Worm (Caenorhabditis elegans) whole organism, L4 larva: Measurements from ENCODE around the gene pot-3.

Source experiments
- F26F4.8 ChIP-seq: fragments of 200-800 bp; sonication (Bioruptor generic); conservative IDR thresholded peaks from 2 replicates; pipeline ENCODE4 v1.3.6; 2022; ENCODE audit warnings: missing genetic modification characterization, missing compliant biosample characterization
- R02D3.7 ChIP-seq: fragments of 150-350 bp; sonication (generic microtip); optimal IDR thresholded peaks from 3 replicates; lab custom pipeline; 2014; ENCODE audit warnings: missing biosample characterization, missing genetic modification characterization
- Y105C5A.15 ChIP-seq: fragments of 200-800 bp; sonication (Bioruptor generic); IDR thresholded peaks from 2 replicates; pipeline ENCODE4 v1.3.6; 2022; ENCODE audit warnings: missing genetic modification characterization, missing compliant biosample characterization
- aha-1 ChIP-seq: fragments of 150-350 bp; peaks from one replicate; lab custom pipeline; 2014; ENCODE audit warnings: missing biosample characterization, missing genetic modification characterization
- aly-2 ChIP-seq: sonication (generic microtip); optimal IDR thresholded peaks from 2 replicates; lab custom pipeline; 2018; ENCODE audit warnings: missing biosample characterization, missing genetic modification characterization
- ama-1 ChIP-seq: fragments of 150-350 bp; optimal IDR thresholded peaks from 2 replicates; lab custom pipeline; 2014; ENCODE audit warnings: inconsistent platforms, mixed read lengths
- daf-16 ChIP-seq, 3 experiments: sonication (generic microtip); optimal IDR thresholded peaks; 2 replicates each; lab custom pipeline; 2016 to 2017; ENCODE audit warnings: missing genetic modification characterization in 3 of 3, missing genetic modification reagents in 3 of 3, mild to moderate bottlenecking in 2 of 3, missing compliant biosample characterization in 2 of 3, missing biosample characterization in 1 of 3, moderate library complexity in 1 of 3
- dmd-6 ChIP-seq: fragments of 200-800 bp; sonication (Bioruptor generic); IDR thresholded peaks from 2 replicates; pipeline ENCODE4 v1.3.6; 2022; ENCODE audit warnings: missing genetic modification reagents, missing genetic modification characterization, missing compliant biosample characterization
- dmd-8 ChIP-seq: fragments of 200-800 bp; sonication (Bioruptor generic); IDR thresholded peaks from 2 replicates; pipeline ENCODE4 v1.3.6; 2022; ENCODE audit warnings: missing genetic modification characterization, missing compliant biosample characterization
- dmd-9 ChIP-seq: fragments of 200-800 bp; sonication (Bioruptor generic); IDR thresholded peaks from 2 replicates; pipeline ENCODE4 v1.3.6; 2022; ENCODE audit warnings: missing genetic modification reagents, missing genetic modification characterization, missing compliant biosample characterization
- dpl-1 ChIP-seq: fragments of 150-350 bp; optimal IDR thresholded peaks from 2 replicates; lab custom pipeline; 2014; ENCODE audit warnings: missing biosample characterization, missing genetic modification reagents, missing genetic modification characterization
- dve-1 ChIP-seq: sonication (generic microtip); optimal IDR thresholded peaks from 2 replicates; lab custom pipeline; 2017; ENCODE audit warnings: antibody characterized with exemption, mild to moderate bottlenecking, missing genetic modification characterization, missing compliant biosample characterization; ENCODE audit not compliant: insufficient read depth
- hlh-11 ChIP-seq: fragments of 200-800 bp; sonication (Bioruptor generic); optimal IDR thresholded peaks from 2 replicates; lab custom pipeline; 2018; ENCODE audit warnings: mild to moderate bottlenecking, missing genetic modification characterization, missing compliant biosample characterization
- hlh-30 ChIP-seq: sonication (generic microtip); optimal IDR thresholded peaks from 2 replicates; lab custom pipeline; 2017; ENCODE audit warnings: antibody characterized with exemption, mild to moderate bottlenecking, missing genetic modification characterization, missing compliant biosample characterization; ENCODE audit not compliant: insufficient read depth
- lim-7 ChIP-seq: fragments of 200-800 bp; sonication (Bioruptor generic); IDR thresholded peaks from 2 replicates; pipeline ENCODE4 v1.3.6; 2022; ENCODE audit warnings: missing genetic modification characterization, missing compliant biosample characterization
- lin-1 ChIP-seq: fragments of 200-800 bp; sonication (Bioruptor generic); IDR thresholded peaks from 2 replicates; pipeline ENCODE4 v1.3.6; 2022; ENCODE audit warnings: missing genetic modification reagents, missing genetic modification characterization, missing compliant biosample characterization
- lin-38 ChIP-seq: fragments of 200-800 bp; sonication (Bioruptor generic); IDR thresholded peaks from 2 replicates; pipeline ENCODE4 v1.3.6; 2022; ENCODE audit warnings: missing genetic modification reagents, missing genetic modification characterization, missing compliant biosample characterization
- lsy-2 ChIP-seq, 2 experiments: fragments of 150-350 bp in 1 of 2; sonication (generic microtip) in 1 of 2; optimal IDR thresholded peaks; 2 replicates each; lab custom pipeline; 2014 to 2017; ENCODE audit warnings: missing biosample characterization in 2 of 2, missing genetic modification characterization in 2 of 2
- madf-5 ChIP-seq, 2 experiments: fragments of 200-800 bp; sonication (Bioruptor generic); IDR thresholded peaks; 2 replicates each; pipeline ENCODE4 v1.3.6; 2022; ENCODE audit warnings: missing compliant biosample characterization in 2 of 2, missing genetic modification characterization in 2 of 2
- mdl-1 ChIP-seq, 2 experiments: fragments of 150-350 bp in 1 of 2; sonication (generic microtip) in 1 of 2; optimal IDR thresholded peaks; 2 replicates each; lab custom pipeline; 2014 to 2017; ENCODE audit warnings: missing biosample characterization in 2 of 2, missing genetic modification characterization in 2 of 2
- mep-1 ChIP-seq: fragments of 150-350 bp; sonication (generic microtip); optimal IDR thresholded peaks from 3 replicates; lab custom pipeline; 2014; ENCODE audit warnings: missing biosample characterization, missing genetic modification characterization
- mes-2 ChIP-seq: sonication (generic microtip); optimal IDR thresholded peaks from 2 replicates; lab custom pipeline; 2016; ENCODE audit warnings: missing genotype, mild to moderate bottlenecking, missing genetic modification characterization, missing compliant biosample characterization; ENCODE audit not compliant: poor library complexity, severe bottlenecking
- mxl-3 ChIP-seq: fragments of 200-800 bp; sonication (Bioruptor generic); optimal IDR thresholded peaks from 2 replicates; lab custom pipeline; 2018; ENCODE audit warnings: mild to moderate bottlenecking, missing genetic modification characterization, missing compliant biosample characterization
- nhr-111 ChIP-seq: fragments of 200-800 bp; sonication (Bioruptor generic); optimal IDR thresholded peaks from 2 replicates; lab custom pipeline; 2018; ENCODE audit warnings: mild to moderate bottlenecking, missing genetic modification characterization, missing compliant biosample characterization
- nhr-28 ChIP-seq: fragments of 150-350 bp; optimal IDR thresholded peaks from 2 replicates; lab custom pipeline; 2014; ENCODE audit warnings: missing biosample characterization, missing genetic modification characterization
- nhr-48 ChIP-seq: sonication (generic microtip); optimal IDR thresholded peaks from 2 replicates; lab custom pipeline; 2016; ENCODE audit warnings: mild to moderate bottlenecking, missing genetic modification characterization, missing compliant biosample characterization
- nhr-6 ChIP-seq: fragments of 150-350 bp; optimal IDR thresholded peaks from 2 replicates; lab custom pipeline; 2014; ENCODE audit warnings: missing biosample characterization, missing genetic modification characterization
- nhr-76 ChIP-seq: fragments of 150-350 bp; optimal IDR thresholded peaks from 2 replicates; lab custom pipeline; 2014; ENCODE audit warnings: missing biosample characterization, missing genetic modification characterization
- nhr-77 ChIP-seq: fragments of 150-350 bp; optimal IDR thresholded peaks from 2 replicates; lab custom pipeline; 2014; ENCODE audit warnings: missing biosample characterization, missing genetic modification characterization
- pqm-1 ChIP-seq: sonication (generic microtip); optimal IDR thresholded peaks from 2 replicates; lab custom pipeline; 2017; ENCODE audit warnings: missing biosample characterization, missing genetic modification characterization
- set-16 ChIP-seq: fragments of 200-800 bp; sonication (Bioruptor generic); IDR thresholded peaks from 2 replicates; pipeline ENCODE4 v1.3.6; 2022; ENCODE audit warnings: missing genetic modification reagents, missing genetic modification characterization, missing compliant biosample characterization
- snpc-1.2 ChIP-seq: fragments of 200-800 bp; sonication (Bioruptor generic); IDR thresholded peaks from 2 replicates; pipeline ENCODE4 v1.3.6; 2022; ENCODE audit warnings: missing genetic modification reagents, missing genetic modification characterization, missing compliant biosample characterization
- tra-1 ChIP-seq: fragments of 200-800 bp; sonication (Bioruptor generic); IDR thresholded peaks from 2 replicates; pipeline ENCODE4 v1.3.6; 2022; ENCODE audit warnings: missing genetic modification reagents, missing genetic modification characterization, missing compliant biosample characterization
- zip-11 ChIP-seq: fragments of 200-800 bp; sonication (Bioruptor generic); IDR thresholded peaks from 2 replicates; pipeline ENCODE4 v1.3.6; 2022; ENCODE audit warnings: missing genetic modification characterization, missing compliant biosample characterization
- ztf-7 ChIP-seq: fragments of 150-350 bp; optimal IDR thresholded peaks from 2 replicates; lab custom pipeline; 2014; ENCODE audit warnings: missing biosample characterization, missing genetic modification characterization

The pot-3 gene

DNA sequence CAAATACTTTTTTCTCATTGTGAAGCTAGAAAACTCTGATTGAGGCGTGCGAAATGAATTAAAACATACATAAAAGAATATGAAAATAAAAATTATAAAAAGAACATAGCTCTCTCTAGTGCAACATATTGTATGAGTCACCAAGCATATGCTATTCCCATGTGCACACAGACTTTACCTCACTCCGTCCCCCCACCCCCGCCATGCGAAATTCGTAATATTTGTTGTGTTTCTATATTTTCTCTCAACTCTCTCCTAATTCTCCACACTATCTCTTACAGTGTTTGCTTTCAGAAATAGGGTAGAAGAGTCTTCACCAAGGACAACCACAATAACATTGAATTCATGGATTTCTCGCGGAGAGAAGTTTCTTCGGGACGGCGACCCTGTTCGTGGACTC, 47.4 kb upstream of the pot-3 start (continued):
- TF ChIP-seq mes-2 (tag; lab: Kevin White, UChicago) (peak; percentile 39), mep-1 (tag; lab: Kevin White, UChicago) (peak; percentile 1), daf-16 (GFP tag; optimal IDR thresholded peaks at IDR 0.05; lab: Kevin White, UChicago) (no peak), daf-16 (tag; optimal IDR thresholded peaks at IDR 0.05; lab: Kevin White, UChicago) (peak; percentile 36), ama-1 (lab: Kevin White, UChicago) (no peak), F26F4.8 (GFP tag; lab: Robert Waterston, UW) (no peak)

- peak; percentile 36 for TF ChIP-seq nhr-6
- TF ChIP-seq lsy-2 (tag; optimal IDR thresholded peaks at IDR 0.05; lab: Kevin White, UChicago), result peak in 1 of 2 experiments; percentile 4
- TF ChIP-seq mep-1 (tag; lab: Kevin White, UChicago), result peak; percentile 2
- TF ChIP-seq nhr-77 (tag; lab: Kevin White, UChicago), result peak; percentile 45
- no peak for TF ChIP-seq nhr-76 (tag; lab: Kevin White, UChicago)
- TF ChIP-seq lin-38, result 0 out of 2 replicates have a peak, but pooled peaks have one; percentile 23
- TF ChIP-seq ztf-7 (tag; lab: Kevin White, UChicago), result no peak
- TF ChIP-seq daf-16 (GFP tag; optimal IDR thresholded peaks at IDR 0.05; lab: Kevin White, UChicago), result no peak
- peak; percentile 80 for TF ChIP-seq daf-16 (tag; optimal IDR thresholded peaks at IDR 0.05; lab: Kevin White, UChicago)
- peak; percentile 72 for TF ChIP-seq hlh-11 (tag; lab: Kevin White, UChicago)
- TF ChIP-seq aha-1 (tag; lab: Kevin White, UChicago), result peak; percentile 87
- TF ChIP-seq dve-1 (tag; lab: Kevin White, UChicago), result peak; percentile 79
- TF ChIP-seq mxl-3 (GFP tag; lab: Kevin White, UChicago), result peak; percentile 2
- no peak for TF ChIP-seq Y105C5A.15
- TF ChIP-seq nhr-48, result no peak
- TF ChIP-seq R02D3.7 (tag; lab: Kevin White, UChicago), result no peak
- peak; percentile 96 for TF ChIP-seq pqm-1 (tag; lab: Kevin White, UChicago)
- TF ChIP-seq dpl-1 (GFP tag; lab: Kevin White, UChicago), result no peak
- no peak for TF ChIP-seq nhr-111
- TF ChIP-seq snpc-1.2, result no peak
- TF ChIP-seq nhr-28 (tag; lab: Kevin White, UChicago), result peak; percentile 73
- TF ChIP-seq dmd-6 (GFP tag; lab: Robert Waterston, UW), result peak; percentile 69
- TF ChIP-seq mes-2 (tag; lab: Kevin White, UChicago), result peak; percentile 32
- peak; percentile 82 for TF ChIP-seq tra-1 (GFP tag; lab: Robert Waterston, UW)
These were observed 46.2 kb upstream of the pot-3 start for ce11 chrIII:13733833-13734232.

ce11 chrIII:13735008-13735407, 45.0 kb upstream of the pot-3 start, which contains the start of gene W06F12.3:
Gene W06F12.3, plus strand, starts transcription at chrIII:13735030.
- TF ChIP-seq aha-1 (tag; lab: Kevin White, UChicago) (peak; percentile 91), nhr-6 (no peak), lin-1 (GFP tag; lab: Robert Waterston, UW) (no peak)

DNA sequence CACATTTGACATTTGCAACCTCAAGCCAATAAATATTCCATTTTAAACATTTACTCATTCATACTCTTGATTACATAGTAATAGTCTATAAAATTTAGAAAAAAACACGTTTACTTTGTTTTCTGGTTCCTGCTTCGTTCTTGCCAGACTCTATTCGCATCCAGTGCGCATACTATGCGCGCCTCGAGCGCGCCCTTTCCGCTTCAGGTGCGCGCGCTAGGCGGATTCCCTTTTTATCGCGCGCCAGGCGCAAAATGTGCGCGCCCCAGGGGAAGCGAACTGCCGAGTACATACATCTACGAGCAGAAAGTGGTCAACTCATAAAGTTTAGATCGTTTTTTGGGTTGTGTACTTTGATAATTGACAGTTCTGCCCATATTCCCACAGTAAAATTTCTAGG, 38.6 kb upstream of the pot-3 start:
- no peak for TF ChIP-seq aly-2 (tag; lab: Kevin White, UChicago)
- no peak for TF ChIP-seq dmd-8 (GFP tag; lab: Robert Waterston, UW)
- TF ChIP-seq dmd-9 (GFP tag; lab: Robert Waterston, UW), result no peak
- TF ChIP-seq hlh-30, result no peak
- no peak for TF ChIP-seq daf-16 (GFP tag; optimal IDR thresholded peaks at IDR 0.05; lab: Kevin White, UChicago)
- no peak for TF ChIP-seq daf-16 (tag; optimal IDR thresholded peaks at IDR 0.05; lab: Kevin White, UChicago)
- no peak for TF ChIP-seq zip-11 (GFP tag; lab: Robert Waterston, UW)
- peak; percentile 62; the same call in 1 of the 2 replicates for TF ChIP-seq set-16
- TF ChIP-seq mdl-1 (tag; optimal IDR thresholded peaks at IDR 0.05; lab: Kevin White, UChicago), result no peak
- peak; percentile 39; the same call in 1 of the 2 replicates for TF ChIP-seq snpc-1.2
- 0 out of 2 replicates have a peak, but pooled peaks have one; percentile 14 for TF ChIP-seq lim-7 (GFP tag; lab: Robert Waterston, UW)
- TF ChIP-seq madf-5 (GFP tag; IDR thresholded peaks at IDR 0.05; lab: Robert Waterston, UW), result peak in 1 of 2 experiments; percentile 58; a peak in 1 of 4 replicates
